Worm (Caenorhabditis elegans) whole organism, mixed stage, embryonic: ENCODE measurements around the gene F48G7.12.

ENCODE experiments used
- cnd-1 ChIP-seq: fragments of 200-800 bp; sonication (Bioruptor generic); optimal IDR thresholded peaks from 2 replicates; lab custom pipeline; 2018; ENCODE audit warnings: mild to moderate bottlenecking, missing genetic modification characterization, missing compliant biosample characterization
- nhr-237 ChIP-seq: fragments of 150-350 bp; optimal IDR thresholded peaks from 2 replicates; lab custom pipeline; 2014; ENCODE audit warnings: missing biosample characterization, missing genetic modification characterization

ce11 chrV:620987-621386 is 25.0 kb downstream of the F48G7.12 start:
- TF ChIP-seq nhr-237 (tag; lab: Kevin White, UChicago) (no peak), cnd-1 (tag; lab: Kevin White, UChicago) (no peak)
